Worm (Caenorhabditis elegans) whole organism, L2 larva: Measurements from ENCODE around the gene D1005.6.

Experiments
- F13H6.1 ChIP-seq: sonication (generic microtip); optimal IDR thresholded peaks from 2 replicates; lab custom pipeline; 2016; ENCODE audit warnings: missing genetic modification characterization, missing compliant biosample characterization
- R02D3.7 ChIP-seq: fragments of 150-350 bp; optimal IDR thresholded peaks from 2 replicates; lab custom pipeline; 2014; ENCODE audit warnings: missing biosample characterization, missing genetic modification characterization
- Y55F3AM.14 ChIP-seq: fragments of 200-800 bp; sonication (Bioruptor generic); optimal IDR thresholded peaks from 2 replicates; lab custom pipeline; 2018; ENCODE audit warnings: mild to moderate bottlenecking, missing genetic modification characterization, missing compliant biosample characterization
- ZK546.5 ChIP-seq: sonication (generic microtip); optimal IDR thresholded peaks from 2 replicates; lab custom pipeline; 2017; ENCODE audit warnings: missing biosample characterization, missing genetic modification characterization
- alr-1 ChIP-seq: fragments of 150-350 bp; optimal IDR thresholded peaks from 2 replicates; lab custom pipeline; 2014; ENCODE audit warnings: missing biosample characterization, missing genetic modification characterization
- aly-2 ChIP-seq: fragments of 150-350 bp; optimal IDR thresholded peaks from 2 replicates; lab custom pipeline; 2014; ENCODE audit warnings: missing biosample characterization, missing genetic modification characterization
- ama-1 ChIP-seq: fragments of 150-350 bp; optimal IDR thresholded peaks from 2 replicates; lab custom pipeline; 2018; ENCODE audit warnings: inconsistent platforms
- blmp-1 ChIP-seq: sonication (generic microtip); optimal IDR thresholded peaks from 2 replicates; lab custom pipeline; 2017; ENCODE audit warnings: missing genetic modification characterization, mild to moderate bottlenecking, missing compliant biosample characterization, antibody characterized with exemption, moderate library complexity; ENCODE audit not compliant: insufficient read depth
- ceh-16 ChIP-seq: fragments of 150-350 bp; optimal IDR thresholded peaks from 2 replicates; lab custom pipeline; 2014; ENCODE audit warnings: missing biosample characterization, missing genetic modification characterization
- ceh-82 ChIP-seq: fragments of 150-350 bp; optimal IDR thresholded peaks from 2 replicates; lab custom pipeline; 2014; ENCODE audit warnings: missing biosample characterization, missing genetic modification characterization
- crh-2 ChIP-seq: sonication (generic microtip); optimal IDR thresholded peaks from 2 replicates; lab custom pipeline; 2017; ENCODE audit warnings: missing biosample characterization, missing genetic modification characterization
- dmd-4 ChIP-seq: sonication (generic microtip); optimal IDR thresholded peaks from 2 replicates; lab custom pipeline; 2017; ENCODE audit warnings: missing biosample characterization, missing genetic modification characterization
- egl-27 ChIP-seq: sonication (generic microtip); optimal IDR thresholded peaks from 3 replicates; lab custom pipeline; 2017; ENCODE audit warnings: missing biosample characterization, missing genetic modification reagents, missing genetic modification characterization
- elt-1 ChIP-seq: fragments of 150-350 bp; optimal IDR thresholded peaks from 2 replicates; lab custom pipeline; 2014; ENCODE audit warnings: missing biosample characterization, missing genetic modification characterization
- elt-3 ChIP-seq: sonication (generic microtip); optimal IDR thresholded peaks from 2 replicates; lab custom pipeline; 2017; ENCODE audit warnings: missing biosample characterization, missing genetic modification characterization
- fos-1 ChIP-seq: fragments of 150-350 bp; optimal IDR thresholded peaks from 2 replicates; lab custom pipeline; 2014; ENCODE audit warnings: missing biosample characterization, missing genetic modification characterization
- gmeb-1 ChIP-seq: fragments of 150-350 bp; optimal IDR thresholded peaks from 2 replicates; lab custom pipeline; 2014; ENCODE audit warnings: missing biosample characterization, missing genetic modification characterization
- lin-11 ChIP-seq: fragments of 150-350 bp; sonication (generic microtip); optimal IDR thresholded peaks from 2 replicates; lab custom pipeline; 2014; ENCODE audit warnings: missing biosample characterization, missing genetic modification characterization, inconsistent platforms, mixed read lengths
- lin-39 ChIP-seq: fragments of 150-350 bp; optimal IDR thresholded peaks from 2 replicates; lab custom pipeline; 2014; ENCODE audit warnings: missing biosample characterization, missing genetic modification reagents, missing genetic modification characterization
- lsy-2 ChIP-seq, 2 experiments: fragments of 150-350 bp in 1 of 2; sonication (generic microtip) in 1 of 2; optimal IDR thresholded peaks; 2 replicates each; lab custom pipeline; 2014 to 2017; ENCODE audit warnings: missing biosample characterization in 2 of 2, missing genetic modification characterization in 2 of 2
- mdl-1 ChIP-seq, 2 experiments: fragments of 150-350 bp in 1 of 2; sonication (generic microtip) in 1 of 2; optimal IDR thresholded peaks; 2 replicates each; lab custom pipeline; 2017; ENCODE audit warnings: missing biosample characterization in 2 of 2, missing genetic modification characterization in 2 of 2
- nhr-10 ChIP-seq: sonication (generic microtip); optimal IDR thresholded peaks from 2 replicates; lab custom pipeline; 2017; ENCODE audit warnings: missing biosample characterization, missing genetic modification characterization
- nhr-129 ChIP-seq: fragments of 150-350 bp; optimal IDR thresholded peaks from 2 replicates; lab custom pipeline; 2014; ENCODE audit warnings: missing biosample characterization, missing genetic modification characterization
- nhr-23 ChIP-seq: fragments of 150-350 bp; optimal IDR thresholded peaks from 2 replicates; lab custom pipeline; 2014; ENCODE audit warnings: missing biosample characterization, missing genetic modification reagents, missing genetic modification characterization
- nhr-25 ChIP-seq: fragments of 150-350 bp; sonication (generic microtip); optimal IDR thresholded peaks from 3 replicates; lab custom pipeline; 2014; ENCODE audit warnings: missing biosample characterization, missing genetic modification characterization
- nhr-6 ChIP-seq: fragments of 150-350 bp; optimal IDR thresholded peaks from 2 replicates; lab custom pipeline; 2014; ENCODE audit warnings: missing biosample characterization, missing genetic modification characterization
- nhr-77 ChIP-seq: fragments of 150-350 bp; optimal IDR thresholded peaks from 2 replicates; lab custom pipeline; 2014; ENCODE audit warnings: missing biosample characterization, missing genetic modification characterization
- sma-3 ChIP-seq: sonication (generic microtip); optimal IDR thresholded peaks from 2 replicates; lab custom pipeline; 2016; ENCODE audit warnings: missing genetic modification reagents, missing genetic modification characterization, missing compliant biosample characterization
- sma-9 ChIP-seq, 2 experiments: fragments of 150-350 bp in 1 of 2; sonication (generic microtip) in 1 of 2; optimal IDR thresholded peaks; 2 replicates each; lab custom pipeline; 2014 to 2016; ENCODE audit warnings: missing genetic modification characterization in 2 of 2, mild to moderate bottlenecking in 1 of 2, missing biosample characterization in 1 of 2, missing compliant biosample characterization in 1 of 2, missing genetic modification reagents in 1 of 2, moderate library complexity in 1 of 2
- snpc-4 ChIP-seq: fragments of 150-350 bp; optimal IDR thresholded peaks from 2 replicates; lab custom pipeline; 2014; ENCODE audit warnings: missing biosample characterization, missing genetic modification characterization
- unc-39 ChIP-seq: fragments of 150-350 bp; optimal IDR thresholded peaks from 2 replicates; lab custom pipeline; 2014; ENCODE audit warnings: missing biosample characterization, missing genetic modification characterization
- unc-55 ChIP-seq: fragments of 150-350 bp; sonication (generic microtip); optimal IDR thresholded peaks from 3 replicates; lab custom pipeline; 2014; ENCODE audit warnings: missing biosample characterization, missing genetic modification reagents, missing genetic modification characterization
- zag-1 ChIP-seq: fragments of 150-350 bp; optimal IDR thresholded peaks from 2 replicates; lab custom pipeline; 2014; ENCODE audit warnings: missing biosample characterization, missing genetic modification characterization
- ztf-1 ChIP-seq: fragments of 200-800 bp; sonication (Bioruptor generic); conservative IDR thresholded peaks from 2 replicates; pipeline ENCODE4 v1.3.6; 2022; ENCODE audit warnings: missing genetic modification characterization, missing compliant biosample characterization
- ztf-11 ChIP-seq: sonication (generic microtip); optimal IDR thresholded peaks from 2 replicates; lab custom pipeline; 2017; ENCODE audit warnings: missing biosample characterization, missing genetic modification characterization
- ztf-4 ChIP-seq: fragments of 150-350 bp; optimal IDR thresholded peaks from 2 replicates; lab custom pipeline; 2014; ENCODE audit warnings: missing biosample characterization, missing genetic modification characterization

The D1005.6 gene

DNA sequence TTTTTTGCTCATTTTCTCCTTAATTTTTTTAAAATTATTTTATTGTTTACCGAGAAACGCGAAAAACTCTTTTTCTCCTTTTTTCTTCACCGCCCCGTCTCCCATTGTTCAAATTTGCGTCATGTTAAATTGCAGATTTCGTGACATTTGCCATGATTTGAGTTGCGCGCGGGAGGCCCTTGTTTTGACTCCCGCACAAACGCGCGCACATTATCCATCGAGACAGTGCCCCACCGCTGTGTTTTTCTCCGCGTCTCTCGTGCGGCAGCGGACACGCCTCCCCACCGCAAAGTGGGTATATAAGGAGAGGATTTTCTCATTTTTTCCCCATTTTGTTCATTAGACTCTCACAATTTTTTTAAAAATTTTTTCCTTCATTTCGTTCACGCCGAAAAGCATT is 11.4 kb upstream of the D1005.6 start:
- no peak for TF ChIP-seq sma-3
- TF ChIP-seq ceh-16 (tag; lab: Kevin White, UChicago): no peak
- TF ChIP-seq nhr-6 (tag; lab: Kevin White, UChicago): no peak

ce11 chrX:1473794-1474193 is 9.2 kb upstream of the D1005.6 start:
- TF ChIP-seq elt-1 (tag; lab: Kevin White, UChicago): no peak
- no peak for TF ChIP-seq fos-1 (tag; lab: Kevin White, UChicago)
- TF ChIP-seq nhr-77: no peak
- no peak for TF ChIP-seq sma-3
- TF ChIP-seq ama-1: no peak
- no peak for TF ChIP-seq nhr-10 (tag; lab: Kevin White, UChicago)
- no peak for TF ChIP-seq zag-1
- TF ChIP-seq lsy-2 (tag; optimal IDR thresholded peaks at IDR 0.05; lab: Kevin White, UChicago): no peak
- TF ChIP-seq lin-11 (tag; lab: Kevin White, UChicago): no peak
- TF ChIP-seq mdl-1 (tag; optimal IDR thresholded peaks at IDR 0.05; lab: Kevin White, UChicago): no peak
- TF ChIP-seq, all 48 proteins: peak for 0

DNA sequence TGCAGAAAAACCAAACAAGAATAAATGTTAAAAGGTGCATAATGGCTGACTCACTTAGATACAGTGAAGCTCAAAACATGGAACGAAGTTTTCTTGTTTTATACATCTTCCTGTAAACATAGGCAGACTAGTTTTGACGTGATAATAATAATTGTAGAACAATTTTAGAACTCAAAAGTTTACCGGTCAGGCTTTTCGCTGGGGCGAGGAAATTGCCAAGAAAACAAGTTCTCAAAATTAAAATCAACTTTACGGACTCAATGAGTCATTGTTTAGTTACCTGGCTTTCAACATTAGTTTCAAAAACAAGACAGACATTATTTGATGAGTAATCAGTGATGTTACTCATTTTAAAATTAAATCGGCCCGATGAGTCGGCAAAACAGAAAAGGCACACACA is 8.3 kb upstream of the D1005.6 start, which contains the start of gene D1005.5:
D1005.5 (minus strand) TSS at position 101 of the 400 bp plus-strand sequence.
- TF ChIP-seq ztf-1 (GFP tag; lab: Robert Waterston, UW) (no peak), gmeb-1 (tag; lab: Kevin White, UChicago) (no peak), alr-1 (no peak), ama-1 (no peak), unc-55 (GFP tag; lab: Kevin White, UChicago) (no peak), lin-11 (tag; lab: Kevin White, UChicago) (no peak)

DNA sequence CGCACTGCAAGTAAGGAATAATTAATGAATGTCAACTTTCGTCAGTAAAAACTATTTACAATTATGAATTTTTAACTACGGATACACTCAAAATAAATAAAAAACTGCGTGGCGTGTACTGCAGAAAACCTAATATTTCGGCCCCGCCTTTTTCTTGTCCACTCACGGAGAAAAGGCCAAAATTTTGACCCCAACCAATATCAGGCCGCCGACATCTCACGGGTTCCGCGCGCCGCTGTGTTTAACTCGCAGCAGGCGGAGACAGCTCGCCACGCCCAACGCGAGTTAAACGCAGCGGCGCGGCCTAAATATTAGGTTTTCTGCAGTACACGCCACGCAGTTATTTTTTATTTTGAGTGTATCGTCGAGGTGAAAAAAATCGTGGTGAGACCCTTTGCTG is 6.6 kb upstream of the D1005.6 start:
- TF ChIP-seq egl-27 (tag; lab: Kevin White, UChicago) (no peak), elt-1 (tag; lab: Kevin White, UChicago) (no peak), unc-55 (GFP tag; lab: Kevin White, UChicago) (no peak), aly-2 (no peak), ztf-1 (GFP tag; lab: Robert Waterston, UW) (no peak), fos-1 (tag; lab: Kevin White, UChicago) (no peak)
- TF ChIP-seq, all 48 proteins: peak for 0

DNA sequence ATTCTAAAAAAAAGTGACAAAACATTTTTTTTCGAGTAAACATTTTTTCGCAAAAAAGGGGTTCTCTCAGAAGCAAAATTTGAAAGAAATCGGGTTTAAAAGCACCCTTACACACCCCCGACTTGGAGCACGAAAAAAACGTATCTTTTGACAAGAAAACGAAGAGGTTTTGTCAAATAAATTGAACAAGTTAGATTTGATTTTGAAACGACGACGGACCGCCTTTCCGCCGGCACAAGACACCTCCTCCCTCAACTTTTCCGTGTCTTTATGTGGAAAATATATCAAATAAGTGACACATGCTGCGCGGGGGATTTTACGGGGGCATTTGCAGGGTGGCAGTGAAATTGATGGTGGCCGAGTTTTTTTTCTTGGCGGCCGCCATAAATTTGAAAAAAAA is 3.5 kb upstream of the D1005.6 start:
- no peak for TF ChIP-seq crh-2
- no peak for TF ChIP-seq Y55F3AM.14 (GFP tag; lab: Kevin White, UChicago)
- no peak for TF ChIP-seq fos-1 (tag; lab: Kevin White, UChicago)
- no peak for TF ChIP-seq nhr-129 (tag; lab: Kevin White, UChicago)

DNA sequence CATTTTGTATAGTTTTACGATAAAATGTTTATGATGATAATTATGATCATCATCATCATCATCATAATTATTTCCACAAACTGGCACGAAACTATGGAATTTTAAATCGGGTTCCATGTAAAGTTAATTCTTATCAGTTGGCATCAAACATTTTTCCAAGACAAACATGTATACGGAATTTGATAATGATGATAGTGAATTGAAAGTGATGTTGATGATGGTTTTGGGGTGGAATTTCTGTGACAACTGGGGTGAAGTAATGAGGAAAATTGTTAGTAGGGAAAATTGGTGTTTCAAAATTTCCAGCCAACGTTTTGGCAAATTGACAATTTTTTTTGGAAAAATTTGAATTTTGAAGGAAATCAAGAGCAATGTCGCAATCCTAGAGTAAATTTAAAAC is 4.8 kb downstream of the D1005.6 start:
- no peak for TF ChIP-seq nhr-77
- TF ChIP-seq nhr-6 (tag; lab: Kevin White, UChicago): no peak
- TF ChIP-seq Y55F3AM.14 (GFP tag; lab: Kevin White, UChicago): no peak
- no peak for TF ChIP-seq ztf-4 (tag; lab: Kevin White, UChicago)

DNA sequence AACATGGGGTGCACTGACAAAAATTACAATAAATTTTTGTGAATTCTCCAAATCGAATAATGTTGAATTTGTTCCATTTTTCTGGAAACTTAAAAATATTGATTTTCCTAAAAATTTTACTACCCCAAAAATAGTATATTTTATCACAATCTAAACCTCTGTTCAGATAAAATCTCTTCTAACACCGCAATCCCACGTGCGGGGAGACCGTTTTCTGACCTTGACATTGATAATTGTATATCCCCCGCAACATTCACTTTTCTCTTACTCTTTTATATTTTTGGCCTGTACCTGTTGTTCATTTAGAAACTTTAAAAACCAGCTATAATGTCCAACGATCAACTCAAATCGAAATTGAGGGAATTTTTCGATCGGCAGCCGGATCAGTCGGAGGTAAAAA is 5.8 kb downstream of the D1005.6 start, which contains the start of gene D1005.2:
D1005.2 (plus strand) TSS at position 230 of the 400 bp plus-strand sequence.
- peak; percentile 24 for TF ChIP-seq sma-3
- no peak for TF ChIP-seq R02D3.7 (tag; lab: Kevin White, UChicago)
- no peak for TF ChIP-seq elt-3 (tag; lab: Kevin White, UChicago)
- TF ChIP-seq sma-9 (GFP tag; optimal IDR thresholded peaks at IDR 0.05; lab: Kevin White, UChicago): peak; percentile 69
- no peak for TF ChIP-seq sma-9 (tag; optimal IDR thresholded peaks at IDR 0.05; lab: Kevin White, UChicago)
- no peak for TF ChIP-seq ZK546.5
- no peak for TF ChIP-seq lin-39 (tag; lab: Kevin White, UChicago)
- no peak for TF ChIP-seq ztf-11 (tag; lab: Kevin White, UChicago)
- peak; percentile 20 for TF ChIP-seq nhr-25
- TF ChIP-seq unc-39 (tag; lab: Kevin White, UChicago): no peak
- TF ChIP-seq dmd-4 (tag; lab: Kevin White, UChicago): no peak
- TF ChIP-seq ceh-82 (tag; lab: Kevin White, UChicago): no peak
- no peak for TF ChIP-seq snpc-4 (tag; lab: Kevin White, UChicago)
- TF ChIP-seq nhr-23 (tag; lab: Kevin White, UChicago): no peak
- no peak for TF ChIP-seq F13H6.1 (tag; lab: Kevin White, UChicago)
- peak in 1 of 2 experiments; percentile 5 for TF ChIP-seq mdl-1 (tag; optimal IDR thresholded peaks at IDR 0.05; lab: Kevin White, UChicago)
- TF ChIP-seq blmp-1 (tag; lab: Kevin White, UChicago): peak; percentile 63
